Fruit fly (Drosophila melanogaster): ENCODE measurements around the gene Cpr67Fa1.

Cpr67Fa1 gene

DNA sequence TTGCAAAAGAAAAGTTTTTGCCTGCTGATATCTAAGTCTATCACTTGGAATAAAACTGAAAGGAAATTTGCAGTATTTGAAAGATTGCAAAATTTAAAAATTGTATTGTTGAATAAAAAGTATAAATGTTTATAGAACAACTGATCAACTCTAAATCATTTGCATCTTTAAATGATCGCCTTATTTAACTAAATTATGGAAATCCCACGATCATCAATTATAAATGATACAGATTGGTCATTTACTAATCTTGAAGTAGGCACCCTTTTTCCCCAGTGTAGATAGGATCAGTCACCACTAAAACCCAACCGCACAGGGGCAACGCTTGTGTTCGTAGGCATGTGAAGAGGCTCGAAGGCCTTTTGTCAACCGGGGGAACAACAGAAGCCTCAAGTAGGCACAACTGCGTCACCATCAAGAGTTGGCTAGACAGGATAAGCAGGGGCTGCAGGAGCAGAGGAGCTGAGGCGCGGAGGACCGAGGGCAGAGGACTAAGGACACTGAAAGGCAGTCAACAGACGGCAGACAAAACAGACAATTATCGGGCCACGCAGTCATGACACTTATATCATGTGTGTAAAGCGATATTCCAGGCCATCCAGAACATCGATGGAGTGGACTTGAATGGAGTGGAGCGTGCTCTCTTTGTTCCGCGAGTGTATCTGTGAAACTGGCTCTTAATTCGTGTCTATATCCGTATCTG, 41.8 kb upstream of the Cpr67Fa1 start (continued):
- TF ChIP-seq fd59A (GFP tag; optimal IDR thresholded peaks at IDR 0.05): peak; percentile 52
- TF ChIP-seq achi (GFP tag; optimal IDR thresholded peaks at IDR 0.05): peak; percentile 30
- TF ChIP-seq Eip75B (GFP tag; optimal IDR thresholded peaks at IDR 0.05): no peak
- TF ChIP-seq CG3919 (GFP tag; optimal IDR thresholded peaks at IDR 0.05): peak; percentile 44
- TF ChIP-seq CG8119 (GFP tag; IDR thresholded peaks at IDR 0.05): no peak
- peak; percentile 37 for TF ChIP-seq CG34406 (GFP tag; optimal IDR thresholded peaks at IDR 0.05)
- TF ChIP-seq Blimp-1 (GFP tag; optimal IDR thresholded peaks at IDR 0.05): no peak
- TF ChIP-seq CG15336 (GFP tag; IDR thresholded peaks at IDR 0.05): no peak

DNA sequence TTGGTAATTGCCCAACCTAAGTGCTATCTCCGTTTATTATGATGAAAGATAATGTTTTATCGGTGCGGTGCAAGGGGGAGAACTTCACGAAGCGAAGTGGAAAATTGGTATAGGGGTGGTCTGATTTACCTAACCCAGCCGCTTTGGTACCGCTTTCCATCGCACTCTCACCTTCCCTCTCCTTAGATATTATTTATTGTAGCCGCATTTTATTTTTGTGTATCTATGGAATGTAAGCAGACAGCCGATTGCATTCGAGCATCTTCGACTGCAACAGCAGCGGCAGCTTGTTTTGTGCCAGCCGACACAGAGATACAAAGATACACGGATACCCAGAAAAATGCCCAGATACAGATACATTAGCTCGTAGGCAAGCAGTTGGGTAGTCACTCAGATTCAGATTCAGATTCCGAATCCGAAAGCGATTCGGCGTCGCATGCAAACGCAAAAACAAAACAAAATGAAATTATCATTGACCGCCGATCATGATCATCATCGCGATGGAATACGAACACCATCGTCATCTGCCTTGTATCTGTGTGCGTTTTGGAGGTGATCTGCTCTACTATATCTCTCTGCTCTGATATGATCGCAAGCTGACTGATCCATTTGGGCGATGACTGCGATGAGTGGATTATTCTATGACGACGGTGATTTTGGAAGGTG, 40.9 kb upstream of the Cpr67Fa1 start:
- TF ChIP-seq CG3032 (tag; optimal IDR thresholded peaks at IDR 0.05): no peak
- TF ChIP-seq Blimp-1 (GFP tag; optimal IDR thresholded peaks at IDR 0.05): no peak
- peak; percentile 5 for TF ChIP-seq dsx (GFP tag; optimal IDR thresholded peaks at IDR 0.05; ENCODE audit: poor library complexity, severe bottlenecking)
- no peak for TF ChIP-seq lz (GFP tag; optimal IDR thresholded peaks at IDR 0.05)
- TF ChIP-seq Eip78C (GFP tag): peak; percentile 15
- TF ChIP-seq CG6163 (GFP tag; IDR thresholded peaks at IDR 0.05): 0 out of 3 replicates have a peak, but pooled peaks have one; percentile 16
- peak; percentile 46 for TF ChIP-seq svp (GFP tag)

DNA sequence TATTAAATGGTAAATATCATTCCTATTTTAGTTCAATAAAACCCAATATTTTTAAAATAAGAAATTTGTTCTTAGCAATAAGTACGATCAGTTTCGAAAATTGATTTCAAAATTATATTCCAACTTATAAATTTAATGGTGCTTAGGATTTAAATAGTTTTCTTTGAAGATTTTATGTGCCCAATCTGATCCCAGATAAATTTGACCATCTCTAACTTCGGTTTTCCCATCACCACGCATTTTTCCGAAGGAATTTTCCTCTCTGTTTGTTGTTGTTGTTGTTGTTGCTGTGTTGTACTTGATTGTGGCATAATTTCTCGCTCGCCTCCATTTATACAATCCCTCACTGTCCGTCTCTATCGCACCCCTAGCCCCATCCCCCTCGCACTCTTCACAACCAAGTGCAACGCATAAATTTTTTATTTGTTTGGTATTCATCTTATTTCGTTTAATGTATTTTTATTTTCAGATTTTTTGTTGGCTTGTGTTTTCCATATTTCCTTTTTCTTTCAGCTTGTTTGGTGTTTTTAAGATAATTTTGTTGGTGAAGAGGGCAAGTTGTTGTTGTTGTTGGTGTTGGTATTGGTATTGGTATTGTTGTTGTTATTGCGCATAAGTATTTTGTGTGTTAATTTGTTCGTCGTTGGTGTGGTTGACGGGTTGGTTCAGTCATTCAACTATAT, 40.0 kb upstream of the Cpr67Fa1 start:
- TF ChIP-seq CG10669 (GFP tag; optimal IDR thresholded peaks at IDR 0.05) (no peak), CG8632 (GFP tag; optimal IDR thresholded peaks at IDR 0.05) (no peak), topi (GFP tag; optimal IDR thresholded peaks at IDR 0.05) (no peak), eg (GFP tag; IDR thresholded peaks at IDR 0.05) (0 out of 3 replicates have a peak, but pooled peaks have one; percentile 36), Sox14 (GFP tag; optimal IDR thresholded peaks at IDR 0.05) (no peak), fkh (GFP tag; optimal IDR thresholded peaks at IDR 0.05) (peak; percentile 56), Hr4 (GFP tag; optimal IDR thresholded peaks at IDR 0.05) (peak; percentile 7), salr (GFP tag; optimal IDR thresholded peaks at IDR 0.05) (peak in 1 of 2 experiments; percentile 4), pdm3 (GFP tag; optimal IDR thresholded peaks at IDR 0.05) (peak; percentile 14), CG6163 (GFP tag; IDR thresholded peaks at IDR 0.05) (0 out of 3 replicates have a peak, but pooled peaks have one; percentile 24), Eip78C (GFP tag) (peak; percentile 58), svp (GFP tag) (peak; percentile 42), Blimp-1 (GFP tag; optimal IDR thresholded peaks at IDR 0.05) (peak; percentile 9), CG8119 (GFP tag; IDR thresholded peaks at IDR 0.05) (no peak), dsx (GFP tag; optimal IDR thresholded peaks at IDR 0.05; ENCODE audit: poor library complexity, severe bottlenecking) (peak; percentile 0), CG32006 (GFP tag; optimal IDR thresholded peaks at IDR 0.05) (peak; percentile 6)

DNA sequence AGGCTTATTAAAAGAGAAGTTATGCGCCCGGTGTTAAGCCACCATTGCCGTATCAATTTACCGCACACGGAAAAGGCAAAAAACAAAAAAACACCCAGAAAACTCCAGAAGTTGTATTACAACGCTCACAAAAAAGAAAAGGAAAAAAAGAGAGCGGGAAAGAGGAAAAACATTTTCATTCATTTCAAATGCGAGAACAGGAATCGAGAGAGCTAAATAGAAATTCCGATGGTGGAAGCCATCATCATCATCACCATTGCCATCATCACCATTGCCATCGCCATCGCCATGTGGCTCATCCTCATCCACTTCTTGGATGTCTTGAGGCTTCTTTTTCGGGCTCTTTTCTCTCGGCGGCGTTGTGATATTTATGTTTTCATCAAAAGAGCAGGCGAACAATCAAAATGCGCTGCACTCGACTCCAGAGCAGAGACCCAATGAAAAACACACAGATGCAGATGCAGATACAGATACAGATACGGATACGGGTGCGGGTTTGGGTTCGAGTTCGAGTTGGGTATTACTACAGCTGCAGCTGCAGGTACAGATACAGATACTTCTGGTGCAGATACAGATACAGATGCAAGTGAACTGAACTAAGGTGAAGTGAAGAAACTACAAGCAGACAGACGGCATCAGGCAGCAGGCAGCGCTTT, 38.6 kb upstream of the Cpr67Fa1 start:
- no peak for TF ChIP-seq CG8632 (GFP tag; optimal IDR thresholded peaks at IDR 0.05)
- peak; percentile 83 for TF ChIP-seq CG6854 (GFP tag; optimal IDR thresholded peaks at IDR 0.05)
- TF ChIP-seq CG6808 (GFP tag; optimal IDR thresholded peaks at IDR 0.05): no peak
- no peak for TF ChIP-seq CG9139 (GFP tag; optimal IDR thresholded peaks at IDR 0.05)
- no peak for TF ChIP-seq Eip78C (GFP tag)
- TF ChIP-seq CG1621 (tag; optimal IDR thresholded peaks at IDR 0.05): peak; percentile 42
- TF ChIP-seq CG8119 (GFP tag; IDR thresholded peaks at IDR 0.05): 0 out of 3 replicates have a peak, but pooled peaks have one; percentile 11
- TF ChIP-seq pdm3 (GFP tag; optimal IDR thresholded peaks at IDR 0.05): no peak

Data from whole organism, prepupa.